Fruit fly (Drosophila melanogaster) whole organism, prepupa: Measurements from ENCODE around the gene Tmem43.

Source experiments
- Blimp-1 ChIP-seq: fragments of 200-800 bp; sonication (Bioruptor generic); optimal IDR thresholded peaks from 3 replicates; lab custom pipeline; 2017; ENCODE audit warnings: missing biosample characterization, missing genetic modification characterization, mild to moderate bottlenecking, moderate library complexity, missing genetic modification reagents
- CG10669 ChIP-seq: fragments of 200-800 bp; sonication (Bioruptor generic); optimal IDR thresholded peaks from 3 replicates; lab custom pipeline; 2018; ENCODE audit warnings: missing biosample characterization, mild to moderate bottlenecking, missing genetic modification characterization, moderate library complexity
- CG11294 ChIP-seq: fragments of 200-800 bp; sonication (Bioruptor generic); IDR thresholded peaks from 2 replicates; pipeline ENCODE4 v1.3.6; 2022; ENCODE audit warnings: missing biosample characterization, missing genetic modification characterization
- CG11762 ChIP-seq: fragments of 200-800 bp; sonication (Bioruptor generic); optimal IDR thresholded peaks from 3 replicates; lab custom pipeline; 2016; ENCODE audit warnings: missing biosample characterization, missing genetic modification characterization; ENCODE audit not compliant: insufficient read depth
- CG15336 ChIP-seq: fragments of 200-800 bp; sonication (Bioruptor generic); IDR thresholded peaks from 2 replicates; pipeline ENCODE4 v1.3.6; 2022; ENCODE audit warnings: missing biosample characterization, missing genetic modification characterization
- CG16779 ChIP-seq: fragments of 200-800 bp; sonication (Bioruptor generic); optimal IDR thresholded peaks from 3 replicates; lab custom pipeline; 2017; ENCODE audit warnings: missing biosample characterization, mild to moderate bottlenecking, missing genetic modification characterization
- CG31627 ChIP-seq: fragments of 200-800 bp; sonication (Bioruptor generic); optimal IDR thresholded peaks from 3 replicates; lab custom pipeline; 2016; ENCODE audit warnings: missing biosample characterization, missing genetic modification characterization
- CG32006 ChIP-seq: fragments of 200-800 bp; sonication (Bioruptor generic); optimal IDR thresholded peaks from 3 replicates; lab custom pipeline; 2017; ENCODE audit warnings: missing biosample characterization, mild to moderate bottlenecking, missing genetic modification characterization
- CG34406 ChIP-seq: fragments of 200-800 bp; sonication (Bioruptor generic); optimal IDR thresholded peaks from 3 replicates; lab custom pipeline; 2016; ENCODE audit warnings: missing biosample characterization, missing genetic modification characterization
- CG4318 ChIP-seq: fragments of 200-800 bp; sonication (Bioruptor generic); optimal IDR thresholded peaks from 3 replicates; lab custom pipeline; 2017; ENCODE audit warnings: missing biosample characterization, mild to moderate bottlenecking, missing genetic modification characterization
- CG6792 ChIP-seq: fragments of 200-800 bp; sonication (Bioruptor generic); optimal IDR thresholded peaks from 3 replicates; lab custom pipeline; 2016; ENCODE audit warnings: missing biosample characterization, missing genetic modification characterization
- CG6808 ChIP-seq: fragments of 200-800 bp; sonication (Bioruptor generic); optimal IDR thresholded peaks from 3 replicates; lab custom pipeline; 2017; ENCODE audit warnings: missing biosample characterization, missing genetic modification characterization, mild to moderate bottlenecking, moderate library complexity, missing genetic modification reagents
- CG7368 ChIP-seq: fragments of 200-800 bp; sonication (Bioruptor generic); optimal IDR thresholded peaks from 3 replicates; lab custom pipeline; 2016; ENCODE audit warnings: missing biosample characterization, missing genetic modification characterization
- CG8119 ChIP-seq: fragments of 200-800 bp; sonication (Bioruptor generic); IDR thresholded peaks from 3 replicates; pipeline ENCODE4 v1.3.6; 2022; ENCODE audit warnings: missing biosample characterization, missing genetic modification characterization
- CG8319 ChIP-seq: fragments of 200-800 bp; sonication (Bioruptor generic); optimal IDR thresholded peaks from 3 replicates; lab custom pipeline; 2016; ENCODE audit warnings: missing biosample characterization, missing genetic modification characterization
- CG8632 ChIP-seq: fragments of 200-800 bp; sonication (Bioruptor generic); optimal IDR thresholded peaks from 3 replicates; lab custom pipeline; 2016; ENCODE audit warnings: missing biosample characterization, missing genetic modification characterization
- CG9139 ChIP-seq: fragments of 200-800 bp; sonication (Bioruptor generic); optimal IDR thresholded peaks from 3 replicates; lab custom pipeline; 2017; ENCODE audit warnings: missing biosample characterization, mild to moderate bottlenecking, missing genetic modification characterization
- Eip75B ChIP-seq: fragments of 200-800 bp; sonication (Bioruptor generic); optimal IDR thresholded peaks from 3 replicates; lab custom pipeline; 2016; ENCODE audit warnings: missing biosample characterization, missing genetic modification characterization
- Eip78C ChIP-seq: fragments of 200-800 bp; sonication (Bioruptor generic); peaks from one replicate; lab custom pipeline; 2016; ENCODE audit warnings: missing biosample characterization, missing genetic modification characterization
- Eip93F ChIP-seq: fragments of 200-800 bp; sonication (Bioruptor generic); optimal IDR thresholded peaks from 2 replicates; lab custom pipeline; 2016; ENCODE audit warnings: missing biosample characterization, mild to moderate bottlenecking, missing genetic modification characterization
- Ets96B ChIP-seq: fragments of 200-800 bp; optimal IDR thresholded peaks from 2 replicates; lab custom pipeline; 2019; ENCODE audit warnings: missing biosample characterization, mild to moderate bottlenecking, missing genetic modification characterization, moderate library complexity
- Hr39 ChIP-seq: fragments of 200-800 bp; sonication (Bioruptor generic); optimal IDR thresholded peaks from 2 replicates; lab custom pipeline; 2016; ENCODE audit warnings: missing biosample characterization, missing genetic modification characterization
- Hr4 ChIP-seq: fragments of 200-800 bp; sonication (Bioruptor generic); optimal IDR thresholded peaks from 3 replicates; lab custom pipeline; 2016; ENCODE audit warnings: missing biosample characterization, missing genetic modification characterization
- Lpt ChIP-seq: fragments of 200-800 bp; sonication (Bioruptor generic); optimal IDR thresholded peaks from 3 replicates; lab custom pipeline; 2016; ENCODE audit warnings: missing biosample characterization, missing genetic modification characterization
- OdsH ChIP-seq: fragments of 200-800 bp; sonication (Bioruptor generic); optimal IDR thresholded peaks from 3 replicates; lab custom pipeline; 2016; ENCODE audit warnings: missing biosample characterization, missing genetic modification characterization
- Sox102F ChIP-seq: fragments of 200-800 bp; sonication (Bioruptor generic); optimal IDR thresholded peaks from 2 replicates; lab custom pipeline; 2016; ENCODE audit warnings: missing biosample characterization, mild to moderate bottlenecking, missing genetic modification characterization
- Sox15 ChIP-seq: fragments of 200-800 bp; sonication (Bioruptor generic); optimal IDR thresholded peaks from 3 replicates; lab custom pipeline; 2016; ENCODE audit warnings: missing biosample characterization, missing genetic modification characterization
- achi ChIP-seq: fragments of 200-800 bp; sonication (Bioruptor generic); optimal IDR thresholded peaks from 3 replicates; lab custom pipeline; 2016; ENCODE audit warnings: missing biosample characterization, missing genetic modification characterization
- acj6 ChIP-seq: fragments of 200-800 bp; sonication (Bioruptor generic); optimal IDR thresholded peaks from 3 replicates; lab custom pipeline; 2016; ENCODE audit warnings: missing biosample characterization, missing genetic modification characterization
- dac ChIP-seq: fragments of 200-800 bp; sonication (Bioruptor generic); optimal IDR thresholded peaks from 2 replicates; lab custom pipeline; 2017; ENCODE audit warnings: missing biosample characterization, mild to moderate bottlenecking, missing genetic modification characterization
- dsx ChIP-seq: fragments of 200-800 bp; optimal IDR thresholded peaks from 3 replicates; lab custom pipeline; 2019; ENCODE audit warnings: missing biosample characterization, mild to moderate bottlenecking, missing genetic modification characterization, moderate library complexity; ENCODE audit not compliant: poor library complexity, severe bottlenecking
- eg ChIP-seq: fragments of 200-800 bp; sonication (Bioruptor generic); IDR thresholded peaks from 3 replicates; pipeline ENCODE4 v1.3.6; 2022; ENCODE audit warnings: missing biosample characterization, missing genetic modification characterization
- esn ChIP-seq: fragments of 200-800 bp; sonication (Bioruptor generic); optimal IDR thresholded peaks from 2 replicates; lab custom pipeline; 2016; ENCODE audit warnings: missing biosample characterization, mild to moderate bottlenecking, missing genetic modification characterization, moderate library complexity
- fd59A ChIP-seq: fragments of 200-800 bp; sonication (Bioruptor generic); optimal IDR thresholded peaks from 2 replicates; lab custom pipeline; 2017; ENCODE audit warnings: missing biosample characterization, mild to moderate bottlenecking, missing genetic modification characterization, missing genetic modification reagents
- fd85E ChIP-seq: fragments of 200-800 bp; sonication (Bioruptor generic); optimal IDR thresholded peaks from 3 replicates; lab custom pipeline; 2016; ENCODE audit warnings: missing biosample characterization, missing genetic modification characterization
- net ChIP-seq: fragments of 200-800 bp; sonication (Bioruptor generic); optimal IDR thresholded peaks from 3 replicates; lab custom pipeline; 2016; ENCODE audit warnings: missing biosample characterization, missing genetic modification characterization
- pdm3 ChIP-seq: fragments of 200-800 bp; sonication (Bioruptor generic); optimal IDR thresholded peaks from 3 replicates; lab custom pipeline; 2016; ENCODE audit warnings: missing biosample characterization, missing genetic modification characterization
- salr ChIP-seq, 2 experiments: fragments of 200-800 bp; sonication (Bioruptor generic); optimal IDR thresholded peaks; 3 replicates each; lab custom pipeline; 2016 to 2018; ENCODE audit warnings: missing biosample characterization in 2 of 2, missing genetic modification characterization in 2 of 2, mild to moderate bottlenecking in 1 of 2
- spab ChIP-seq: fragments of 200-800 bp; sonication (Bioruptor generic); optimal IDR thresholded peaks from 2 replicates; lab custom pipeline; 2017; ENCODE audit warnings: missing biosample characterization, mild to moderate bottlenecking, missing genetic modification characterization, missing genetic modification reagents
- svp ChIP-seq: fragments of 200-800 bp; sonication (Bioruptor generic); peaks from one replicate; lab custom pipeline; 2016; ENCODE audit warnings: missing biosample characterization, missing genetic modification characterization

Tmem43 gene

DNA sequence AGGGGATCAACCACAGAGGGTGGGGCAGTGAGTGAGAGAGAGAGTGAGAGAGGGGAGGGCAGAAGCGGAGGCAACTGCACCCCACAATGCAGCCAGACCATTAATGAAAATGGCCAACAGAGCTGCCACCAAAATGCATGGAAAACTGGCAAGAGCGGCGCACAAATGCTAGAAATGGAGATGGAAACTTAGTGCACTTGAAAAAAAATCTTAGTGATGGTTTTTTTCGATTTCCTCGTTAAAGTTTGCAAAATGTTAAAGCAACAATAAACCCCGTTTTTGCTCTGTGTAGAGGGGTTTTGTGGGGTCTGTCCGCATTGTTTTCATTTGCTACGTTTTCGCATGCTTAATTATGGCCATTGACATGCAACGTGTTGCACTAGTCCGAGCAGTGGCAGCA is 37.5 kb downstream of the Tmem43 start (continued):
- TF ChIP-seq CG31627 (no peak), CG10669 (GFP tag; lab: Kevin White, UChicago) (no peak), fd59A (GFP tag; lab: Kevin White, UChicago) (no peak), net (peak; percentile 18), Eip93F (no peak), CG11762 (GFP tag; lab: Kevin White, UChicago) (no peak), CG15336 (GFP tag; lab: Robert Waterston, UW) (peak; percentile 55), dac (GFP tag; lab: Kevin White, UChicago) (peak; percentile 26), CG8119 (GFP tag; lab: Robert Waterston, UW) (peak; percentile 56; the same call in 2 of the 3 replicates), Sox15 (GFP tag; lab: Kevin White, UChicago) (no peak), dsx (GFP tag; lab: Kevin White, UChicago) (no peak), CG11294 (GFP tag; lab: Robert Waterston, UW) (no peak; the same call in 1 of the 2 replicates), CG4318 (GFP tag; lab: Kevin White, UChicago) (peak; percentile 3), CG34406 (GFP tag; lab: Kevin White, UChicago) (no peak), spab (no peak), eg (peak; percentile 54; the same call in 2 of the 3 replicates), CG32006 (peak; percentile 65), CG8632 (GFP tag; lab: Kevin White, UChicago) (no peak), Lpt (GFP tag; lab: Kevin White, UChicago) (peak; percentile 31), acj6 (GFP tag; lab: Kevin White, UChicago) (peak; percentile 2), Ets96B (tag; lab: Kevin White, UChicago) (no peak), achi (peak; percentile 10), CG9139 (GFP tag; lab: Kevin White, UChicago) (no peak), salr (GFP tag; optimal IDR thresholded peaks at IDR 0.05; lab: Kevin White, UChicago) (peak in 1 of 2 experiments; percentile 18), CG6792 (GFP tag; lab: Kevin White, UChicago) (no peak), Hr39 (GFP tag; lab: Kevin White, UChicago) (no peak), CG16779 (tag; lab: Kevin White, UChicago) (no peak), Sox102F (GFP tag; lab: Kevin White, UChicago) (no peak), esn (no peak), OdsH (GFP tag; lab: Kevin White, UChicago) (no peak), CG7368 (peak; percentile 1), CG8319 (GFP tag; lab: Kevin White, UChicago) (no peak), Blimp-1 (no peak), CG6808 (GFP tag; lab: Kevin White, UChicago) (no peak), svp (GFP tag; lab: Kevin White, UChicago) (no peak), Eip78C (GFP tag; lab: Kevin White, UChicago) (peak; percentile 60), pdm3 (GFP tag; lab: Kevin White, UChicago) (no peak), fd85E (GFP tag; lab: Kevin White, UChicago) (no peak), Eip75B (GFP tag; lab: Kevin White, UChicago) (no peak)

DNA sequence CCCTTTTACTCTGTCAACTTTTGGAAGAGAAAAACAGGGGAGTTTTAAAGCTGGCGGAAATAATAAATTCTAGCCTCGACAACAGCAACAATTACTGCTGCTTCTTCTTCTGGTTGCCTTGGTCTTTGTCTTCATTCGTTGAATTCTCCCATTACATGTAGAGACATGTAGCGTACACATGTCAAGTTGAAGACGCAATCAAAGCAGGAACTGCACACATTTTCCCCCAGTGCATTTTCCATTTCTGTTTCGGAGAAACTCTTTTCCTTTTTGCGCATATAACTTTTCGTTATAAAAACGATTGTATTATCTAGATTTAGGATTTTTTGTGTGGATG is 38.6 kb downstream of the Tmem43 start:
- no peak for TF ChIP-seq CG11762 (GFP tag; lab: Kevin White, UChicago)
- TF ChIP-seq Eip78C (GFP tag; lab: Kevin White, UChicago), result peak; percentile 0
- no peak for TF ChIP-seq CG16779 (tag; lab: Kevin White, UChicago)
- no peak for TF ChIP-seq Hr4 (GFP tag; lab: Kevin White, UChicago)
- TF ChIP-seq, all 60 proteins: peak for 1
